Worm (Caenorhabditis elegans): ENCODE data around the gene T04C9.2.

Gene T04C9.2

DNA sequence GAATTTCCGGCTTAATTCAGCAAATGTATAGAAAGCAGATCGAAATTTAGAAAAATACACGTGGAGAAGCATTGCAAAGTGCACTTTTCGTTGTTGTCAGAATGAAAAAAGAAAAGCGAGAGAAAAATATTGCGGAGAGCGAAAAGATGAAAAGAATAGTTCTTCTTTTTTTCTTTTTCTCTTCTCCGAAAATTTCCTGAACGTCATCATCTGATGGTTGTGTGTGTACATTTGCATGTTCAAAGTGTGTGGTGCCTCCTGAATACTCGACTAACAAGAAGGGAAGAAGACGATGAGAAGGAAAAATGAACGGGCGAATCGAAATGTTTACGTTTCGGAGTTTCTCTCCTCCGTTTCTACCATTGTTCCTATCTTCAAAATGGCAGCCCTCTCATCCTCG is 1.6 kb upstream of the T04C9.2 start:
- TF ChIP-seq unc-39 (tag; optimal IDR thresholded peaks at IDR 0.05) (no peak), pha-4 (tag; optimal IDR thresholded peaks at IDR 0.05) (peak; percentile 38), ama-1 (optimal IDR thresholded peaks at IDR 0.05) (no peak), egl-5 (tag; optimal IDR thresholded peaks at IDR 0.05) (no peak), nfya-1 (tag; optimal IDR thresholded peaks at IDR 0.05; ENCODE audit: insufficient read depth) (peak; percentile 21), lin-39 (tag; optimal IDR thresholded peaks at IDR 0.05) (no peak)

DNA sequence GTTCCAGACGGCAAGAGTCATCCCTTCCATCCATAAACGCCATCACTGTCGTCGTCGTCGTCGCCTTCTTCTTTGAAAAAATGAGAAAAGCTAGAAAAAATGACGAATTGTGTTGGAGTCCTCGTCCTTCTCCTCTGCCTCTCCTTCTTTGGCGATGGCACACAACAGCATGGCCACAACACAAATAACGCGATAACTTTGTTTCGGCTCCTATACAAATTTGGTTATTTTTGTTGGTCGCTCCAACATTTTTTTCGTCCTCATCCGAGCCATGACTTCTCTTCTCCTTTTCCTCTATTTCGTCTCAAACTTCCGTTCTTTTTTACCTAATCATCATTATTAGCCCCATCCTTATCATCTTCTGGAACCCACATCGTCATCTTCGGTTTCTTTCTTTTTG is 363 bp downstream of the T04C9.2 start:
- peak; percentile 22 for TF ChIP-seq fkh-10 (GFP tag; optimal IDR thresholded peaks at IDR 0.05)
- no peak for TF ChIP-seq mdl-1 (tag; optimal IDR thresholded peaks at IDR 0.05)

DNA sequence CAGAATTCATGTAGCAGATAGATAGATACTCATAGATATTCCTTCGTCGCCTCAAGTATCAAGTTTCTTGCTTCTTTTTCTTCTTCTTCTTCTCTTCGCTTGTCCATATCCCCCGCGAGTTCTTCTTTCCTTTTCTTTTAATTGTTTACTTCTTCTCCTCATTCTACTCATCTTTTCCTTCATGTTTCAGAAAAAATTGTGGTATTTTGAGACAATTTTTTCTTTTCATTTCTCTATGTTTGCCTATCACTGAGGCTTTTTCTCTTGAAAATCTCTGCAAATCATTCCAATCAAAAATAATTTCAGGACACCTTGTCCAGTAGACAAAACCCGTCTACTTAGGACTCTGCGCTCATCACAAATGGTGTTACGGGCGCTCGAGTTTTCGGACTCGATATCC is 1.2 kb downstream of the T04C9.2 start, which contains the start of gene T04C9.1:
TSS of gene T04C9.1 (plus strand) at position 301 of the 400 bp plus-strand sequence.
- TF ChIP-seq mdl-1 (tag; optimal IDR thresholded peaks at IDR 0.05) (no peak), ama-1 (optimal IDR thresholded peaks at IDR 0.05) (no peak), skn-1 (tag; optimal IDR thresholded peaks at IDR 0.05) (no peak), jun-1 (tag; optimal IDR thresholded peaks at IDR 0.05) (no peak), R02D3.7 (tag; optimal IDR thresholded peaks at IDR 0.05) (no peak), lin-15B (tag; optimal IDR thresholded peaks at IDR 0.05) (no peak), lin-39 (tag; optimal IDR thresholded peaks at IDR 0.05) (no peak), fkh-2 (tag; optimal IDR thresholded peaks at IDR 0.05) (no peak), ztf-4 (tag; optimal IDR thresholded peaks at IDR 0.05) (no peak), egl-5 (tag; optimal IDR thresholded peaks at IDR 0.05) (no peak), nhr-77 (tag; optimal IDR thresholded peaks at IDR 0.05) (no peak), nhr-11 (tag; optimal IDR thresholded peaks at IDR 0.05) (no peak), unc-39 (tag; optimal IDR thresholded peaks at IDR 0.05) (no peak), nhr-43 (tag; optimal IDR thresholded peaks at IDR 0.05; ENCODE audit: poor library complexity, severe bottlenecking) (no peak), nhr-28 (tag; optimal IDR thresholded peaks at IDR 0.05) (no peak), elt-3 (tag; optimal IDR thresholded peaks at IDR 0.05) (no peak)

DNA sequence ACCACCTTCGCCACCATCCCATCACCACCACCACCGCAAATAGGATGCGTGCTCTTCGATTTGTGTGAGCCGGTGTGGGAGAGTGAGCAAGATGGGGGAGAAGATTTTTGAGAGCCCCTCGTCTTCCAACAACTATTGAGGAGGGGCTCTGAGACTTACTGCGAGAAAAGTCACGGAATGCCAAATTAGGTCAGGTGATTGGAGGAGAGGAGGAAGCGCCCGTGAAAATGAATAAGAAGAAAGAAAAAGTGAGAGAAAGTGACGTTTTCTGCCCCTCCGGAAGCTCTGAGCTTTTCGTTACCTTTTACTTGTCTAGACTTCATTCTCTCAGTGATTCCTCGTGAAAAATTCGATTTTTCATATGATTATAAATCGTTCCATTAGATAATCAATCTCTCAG is 7.0 kb downstream of the T04C9.2 start:
- TF ChIP-seq eor-1 (tag; optimal IDR thresholded peaks at IDR 0.05) (no peak), nhr-43 (tag; optimal IDR thresholded peaks at IDR 0.05; ENCODE audit: poor library complexity, severe bottlenecking) (no peak), lin-15B (tag; optimal IDR thresholded peaks at IDR 0.05) (no peak), unc-62 (GFP tag; optimal IDR thresholded peaks at IDR 0.05) (no peak), sea-2 (GFP tag; optimal IDR thresholded peaks at IDR 0.05) (no peak), nhr-12 (tag; optimal IDR thresholded peaks at IDR 0.05) (no peak), mml-1 (tag; optimal IDR thresholded peaks at IDR 0.05) (no peak), elt-3 (tag; optimal IDR thresholded peaks at IDR 0.05) (no peak), lsy-12 (tag; optimal IDR thresholded peaks at IDR 0.05) (no peak), nhr-28 (tag; optimal IDR thresholded peaks at IDR 0.05) (no peak), fos-1 (tag; optimal IDR thresholded peaks at IDR 0.05) (no peak), jun-1 (tag; optimal IDR thresholded peaks at IDR 0.05) (no peak), egl-5 (tag; optimal IDR thresholded peaks at IDR 0.05) (no peak), nhr-67 (tag; optimal IDR thresholded peaks at IDR 0.05) (no peak)

DNA sequence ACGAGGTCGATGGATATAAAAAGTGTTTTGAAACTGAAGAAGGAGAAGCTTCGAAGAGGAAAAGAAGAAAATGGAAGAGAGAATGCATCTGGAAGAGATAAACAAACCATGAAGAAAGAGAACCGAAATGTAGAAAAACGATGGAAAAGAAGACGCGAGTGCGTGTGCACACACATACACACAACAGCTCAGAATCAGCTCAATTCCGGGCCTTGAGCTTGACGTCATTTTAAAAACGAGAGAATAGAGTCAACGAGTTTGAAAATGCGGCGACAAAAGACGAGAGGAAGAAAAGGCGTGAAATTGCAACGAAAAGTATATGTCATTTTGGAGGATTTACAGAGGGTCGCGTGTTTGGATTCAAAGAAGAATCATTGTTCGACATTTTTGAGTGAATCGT is 7.9 kb downstream of the T04C9.2 start:
- TF ChIP-seq fkh-10 (GFP tag; optimal IDR thresholded peaks at IDR 0.05) (peak; percentile 1), nfya-1 (tag; optimal IDR thresholded peaks at IDR 0.05; ENCODE audit: insufficient read depth) (peak; percentile 67), hmg-11 (tag; optimal IDR thresholded peaks at IDR 0.05) (peak; percentile 59), ceh-16 (tag; optimal IDR thresholded peaks at IDR 0.05) (no peak), sea-2 (GFP tag; optimal IDR thresholded peaks at IDR 0.05) (no peak), nhr-25 (tag; optimal IDR thresholded peaks at IDR 0.05) (no peak), eor-1 (tag; optimal IDR thresholded peaks at IDR 0.05) (no peak), lin-39 (tag; optimal IDR thresholded peaks at IDR 0.05) (peak; percentile 70), fos-1 (tag; optimal IDR thresholded peaks at IDR 0.05) (no peak), skn-1 (tag; optimal IDR thresholded peaks at IDR 0.05) (no peak), mdl-1 (tag; optimal IDR thresholded peaks at IDR 0.05) (no peak), egl-27 (tag; optimal IDR thresholded peaks at IDR 0.05) (no peak)

DNA sequence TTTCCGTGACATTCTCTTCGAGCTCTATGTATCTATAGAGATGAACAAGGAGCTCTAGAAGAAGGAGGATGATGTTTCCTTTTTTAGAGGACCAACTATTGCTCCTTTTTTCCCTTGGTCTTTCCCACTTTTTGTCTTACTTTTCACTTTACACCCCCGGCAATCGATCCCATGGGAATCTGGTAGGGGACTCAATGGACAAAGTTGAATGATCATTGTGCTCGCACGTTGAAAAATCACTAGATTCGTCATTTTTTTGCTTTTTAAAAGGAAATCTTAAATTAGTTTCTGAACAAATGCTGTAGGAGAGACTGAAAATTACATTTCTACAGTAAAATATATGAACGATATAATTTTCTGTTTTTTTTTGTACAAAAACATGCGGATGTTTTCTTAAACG is 10.3 kb downstream of the T04C9.2 start:
- TF ChIP-seq eor-1 (tag; optimal IDR thresholded peaks at IDR 0.05) (no peak), elt-1 (tag; optimal IDR thresholded peaks at IDR 0.05) (no peak), unc-39 (tag; optimal IDR thresholded peaks at IDR 0.05) (no peak), nhr-28 (tag; optimal IDR thresholded peaks at IDR 0.05) (no peak), nhr-23 (tag; optimal IDR thresholded peaks at IDR 0.05) (no peak), lin-39 (tag; optimal IDR thresholded peaks at IDR 0.05) (peak; percentile 16), elt-3 (tag; optimal IDR thresholded peaks at IDR 0.05) (no peak)

All from whole organism, L3 larva.